Fruit fly (Drosophila melanogaster) whole organism, embryonic: ENCODE results near the gene CG5969.

ENCODE experiments used
- CG1024 ChIP-seq: fragments of 200-800 bp; sonication (Bioruptor generic); IDR thresholded peaks from 2 replicates; pipeline ENCODE4 v1.3.6; 2022; ENCODE audit warnings: missing biosample characterization, missing genetic modification characterization
- CG10431 ChIP-seq: fragments of 200-800 bp; sonication (Bioruptor generic); optimal IDR thresholded peaks from 3 replicates; lab custom pipeline; 2018; ENCODE audit warnings: missing biosample characterization, mild to moderate bottlenecking, missing genetic modification characterization
- CG10543 ChIP-seq: fragments of 200-800 bp; sonication (Bioruptor generic); optimal IDR thresholded peaks from 3 replicates; lab custom pipeline; 2017; ENCODE audit warnings: missing biosample characterization, mild to moderate bottlenecking, missing genetic modification characterization, moderate library complexity
- CG12219 ChIP-seq: fragments of 200-800 bp; sonication (Bioruptor generic); optimal IDR thresholded peaks from 3 replicates; lab custom pipeline; 2018; ENCODE audit warnings: missing biosample characterization, mild to moderate bottlenecking, missing genetic modification characterization
- CG13424 ChIP-seq: fragments of 200-800 bp; sonication (Bioruptor generic); optimal IDR thresholded peaks from 2 replicates; lab custom pipeline; 2019; ENCODE audit warnings: missing biosample characterization, mild to moderate bottlenecking, missing genetic modification characterization, moderate library complexity
- CG14441 ChIP-seq: fragments of 200-800 bp; sonication (Bioruptor generic); IDR thresholded peaks from 2 replicates; pipeline ENCODE4 v1.3.6; 2022; ENCODE audit warnings: missing biosample characterization, missing genetic modification characterization
- CG17612 ChIP-seq: fragments of 200-800 bp; sonication (Bioruptor generic); IDR thresholded peaks from 2 replicates; pipeline ENCODE4 v1.3.6; 2022; ENCODE audit warnings: missing biosample characterization, missing genetic modification characterization
- CG18599 ChIP-seq: fragments of 200-800 bp; sonication (Bioruptor generic); optimal IDR thresholded peaks from 3 replicates; lab custom pipeline; 2017; ENCODE audit warnings: missing biosample characterization, missing genetic modification characterization, mild to moderate bottlenecking, moderate library complexity, missing genetic modification reagents
- CG31224 ChIP-seq: fragments of 200-800 bp; sonication (Bioruptor generic); IDR thresholded peaks from 2 replicates; pipeline ENCODE4 v1.3.6; 2022; ENCODE audit warnings: missing biosample characterization, missing genetic modification characterization
- CG34422 ChIP-seq: fragments of 200-800 bp; sonication (Bioruptor generic); IDR thresholded peaks from 3 replicates; pipeline ENCODE4 v1.3.6; 2022; ENCODE audit warnings: missing biosample characterization, missing genetic modification characterization
- CG3995 ChIP-seq: fragments of 200-800 bp; sonication (Bioruptor generic); optimal IDR thresholded peaks from 3 replicates; lab custom pipeline; 2016; ENCODE audit warnings: missing biosample characterization, missing genetic modification characterization
- CG4328 ChIP-seq: fragments of 200-800 bp; sonication (Bioruptor generic); optimal IDR thresholded peaks from 3 replicates; lab custom pipeline; 2017; ENCODE audit warnings: missing biosample characterization, missing genetic modification reagents, missing genetic modification characterization
- CG6254 ChIP-seq: fragments of 200-800 bp; sonication (Bioruptor generic); optimal IDR thresholded peaks from 3 replicates; lab custom pipeline; 2017; ENCODE audit warnings: mild to moderate bottlenecking, missing biosample characterization, missing genetic modification reagents, missing genetic modification characterization
- CG9609 ChIP-seq: fragments of 200-800 bp; sonication (Bioruptor generic); optimal IDR thresholded peaks from 3 replicates; lab custom pipeline; 2016; ENCODE audit warnings: missing biosample characterization, missing genetic modification characterization
- CG9797 ChIP-seq: fragments of 200-800 bp; sonication (Bioruptor generic); optimal IDR thresholded peaks from 3 replicates; lab custom pipeline; 2018; ENCODE audit warnings: missing biosample characterization, mild to moderate bottlenecking, missing genetic modification characterization
- Dbx ChIP-seq: fragments of 200-800 bp; sonication (Bioruptor generic); IDR thresholded peaks from 3 replicates; pipeline ENCODE4 v1.3.6; 2022; ENCODE audit warnings: missing biosample characterization, missing genetic modification characterization
- Doc2 ChIP-seq: fragments of 200-800 bp; sonication (Bioruptor generic); IDR thresholded peaks from 2 replicates; pipeline ENCODE4 v1.3.6; 2022; ENCODE audit warnings: missing biosample characterization, missing genetic modification characterization
- H2.0 ChIP-seq: fragments of 200-800 bp; sonication (Bioruptor generic); IDR thresholded peaks from 2 replicates; pipeline ENCODE4 v1.3.6; 2022; ENCODE audit warnings: missing biosample characterization, missing genetic modification characterization
- Hr39 ChIP-seq: fragments of >200 bp; optimal IDR thresholded peaks from 2 replicates; lab custom pipeline; 2017
- Mad ChIP-seq: fragments of 200-800 bp; sonication (Bioruptor generic); optimal IDR thresholded peaks from 2 replicates; lab custom pipeline; 2016; ENCODE audit warnings: missing biosample characterization, missing genetic modification characterization
- NC2β ChIP-seq: fragments of 200-800 bp; sonication (Bioruptor generic); optimal IDR thresholded peaks from 2 replicates; lab custom pipeline; 2016; ENCODE audit warnings: missing biosample characterization, missing genetic modification characterization
- Oaz ChIP-seq: fragments of 200-800 bp; sonication (Bioruptor generic); IDR thresholded peaks from 2 replicates; pipeline ENCODE4 v1.3.6; 2022; ENCODE audit warnings: missing biosample characterization, missing genetic modification characterization
- Optix ChIP-seq: fragments of 200-800 bp; sonication (Bioruptor generic); IDR thresholded peaks from 3 replicates; pipeline ENCODE4 v1.3.6; 2022; ENCODE audit warnings: missing biosample characterization, missing genetic modification characterization
- Pdp1 ChIP-seq, 2 experiments: fragments of 200-800 bp; sonication (Bioruptor generic); optimal IDR thresholded peaks; 3 replicates each; lab custom pipeline; 2016; ENCODE audit warnings: missing biosample characterization in 2 of 2, missing genetic modification characterization in 2 of 2, mild to moderate bottlenecking in 1 of 2, moderate library complexity in 1 of 2
- Rfx ChIP-seq: fragments of 200-800 bp; sonication (Bioruptor generic); IDR thresholded peaks from 2 replicates; pipeline ENCODE4 v1.3.6; 2022; ENCODE audit warnings: missing biosample characterization, missing genetic modification characterization
- Sin3A ChIP-seq: fragments of >200 bp; optimal IDR thresholded peaks from 2 replicates; lab custom pipeline; 2018
- YL-1 ChIP-seq: fragments of 200-800 bp; sonication (Bioruptor generic); optimal IDR thresholded peaks from 3 replicates; lab custom pipeline; 2017; ENCODE audit warnings: missing biosample characterization, mild to moderate bottlenecking, missing genetic modification characterization
- al ChIP-seq: fragments of 200-800 bp; sonication (Bioruptor generic); IDR thresholded peaks from 2 replicates; pipeline ENCODE4 v1.3.6; 2022; ENCODE audit warnings: missing biosample characterization, missing genetic modification characterization
- amos ChIP-seq: fragments of 200-800 bp; sonication (Bioruptor generic); IDR thresholded peaks from 2 replicates; pipeline ENCODE4 v1.3.6; 2022; ENCODE audit warnings: missing biosample characterization, missing genetic modification characterization; ENCODE audit not compliant: partially characterized antibody
- ara ChIP-seq: fragments of 200-800 bp; sonication (Bioruptor generic); IDR thresholded peaks from 2 replicates; pipeline ENCODE4 v1.3.6; 2022; ENCODE audit warnings: missing biosample characterization, missing genetic modification characterization
- chn ChIP-seq: fragments of 200-800 bp; sonication (Bioruptor generic); optimal IDR thresholded peaks from 2 replicates; lab custom pipeline; 2016; ENCODE audit warnings: missing biosample characterization, missing genetic modification characterization
- esg ChIP-seq: fragments of 200-800 bp; sonication (Bioruptor generic); conservative IDR thresholded peaks from 2 replicates; pipeline ENCODE4 v1.3.6; 2022; ENCODE audit warnings: missing biosample characterization, missing genetic modification characterization
- ewg ChIP-seq: fragments of 200-800 bp; sonication (Bioruptor generic); optimal IDR thresholded peaks from 3 replicates; lab custom pipeline; 2017; ENCODE audit warnings: mild to moderate bottlenecking, missing biosample characterization, missing genetic modification reagents, missing genetic modification characterization
- fd96Cb ChIP-seq: fragments of 200-800 bp; sonication (Bioruptor generic); optimal IDR thresholded peaks from 2 replicates; lab custom pipeline; 2018; ENCODE audit warnings: missing biosample characterization, mild to moderate bottlenecking, missing genetic modification characterization, moderate library complexity
- fu2 ChIP-seq: fragments of 200-800 bp; sonication (Bioruptor generic); optimal IDR thresholded peaks from 2 replicates; lab custom pipeline; 2016; ENCODE audit warnings: missing biosample characterization, missing genetic modification characterization
- grn ChIP-seq: fragments of 200-800 bp; sonication (Bioruptor generic); optimal IDR thresholded peaks from 3 replicates; lab custom pipeline; 2017; ENCODE audit warnings: missing biosample characterization, missing genetic modification characterization
- hkb ChIP-seq, 2 experiments: fragments of 200-800 bp in 1 of 2; fragments of >200 bp in 1 of 2; sonication (Bioruptor generic) in 1 of 2; IDR thresholded peaks in 1 of 2; optimal IDR thresholded peaks in 1 of 2; 2 replicates each; pipeline versions ENCODE4 v1.3.6 to Lab custom; 2017 to 2022; ENCODE audit warnings: missing biosample characterization in 1 of 2, missing genetic modification characterization in 1 of 2
- mam ChIP-seq: fragments of 200-800 bp; sonication (Bioruptor generic); optimal IDR thresholded peaks from 3 replicates; lab custom pipeline; 2016; ENCODE audit warnings: missing biosample characterization, missing genetic modification characterization
- nerfin-2 ChIP-seq: fragments of 200-800 bp; sonication (Bioruptor generic); IDR thresholded peaks from 2 replicates; pipeline ENCODE4 v1.3.6; 2022; ENCODE audit warnings: missing biosample characterization, missing genetic modification characterization; ENCODE audit not compliant: partially characterized antibody
- psq ChIP-seq: fragments of 200-800 bp; sonication (Bioruptor generic); optimal IDR thresholded peaks from 2 replicates; lab custom pipeline; 2017; ENCODE audit warnings: missing biosample characterization, missing genetic modification characterization
- ro ChIP-seq: fragments of 200-800 bp; sonication (Bioruptor generic); IDR thresholded peaks from 2 replicates; pipeline ENCODE4 v1.3.6; 2022; ENCODE audit warnings: missing biosample characterization, missing genetic modification characterization
- so ChIP-seq: fragments of 200-800 bp; sonication (Bioruptor generic); IDR thresholded peaks from 3 replicates; pipeline ENCODE4 v1.3.6; 2022; ENCODE audit warnings: missing biosample characterization, missing genetic modification characterization
- sob ChIP-seq: fragments of 200-800 bp; sonication (Bioruptor generic); IDR thresholded peaks from 2 replicates; pipeline ENCODE4 v1.3.6; 2022; ENCODE audit warnings: missing biosample characterization, missing genetic modification characterization
- tio ChIP-seq: fragments of 200-800 bp; sonication (Bioruptor generic); optimal IDR thresholded peaks from 2 replicates; lab custom pipeline; 2017; ENCODE audit warnings: missing biosample characterization, missing genetic modification characterization, inconsistent platforms
- trem ChIP-seq: fragments of 200-800 bp; optimal IDR thresholded peaks from 3 replicates; lab custom pipeline; 2019; ENCODE audit warnings: missing biosample characterization, mild to moderate bottlenecking, missing genetic modification characterization, moderate library complexity
- unpg ChIP-seq: fragments of 200-800 bp; sonication (Bioruptor generic); optimal IDR thresholded peaks from 3 replicates; lab custom pipeline; 2018; ENCODE audit warnings: missing biosample characterization, mild to moderate bottlenecking, missing genetic modification characterization, moderate library complexity
- vnd ChIP-seq: fragments of 200-800 bp; sonication (Bioruptor generic); IDR thresholded peaks from 3 replicates; pipeline ENCODE4 v1.3.6; 2022; ENCODE audit warnings: missing biosample characterization, missing genetic modification characterization; ENCODE audit not compliant: partially characterized antibody
- zf30C ChIP-seq: fragments of 200-800 bp; sonication (Bioruptor generic); optimal IDR thresholded peaks from 3 replicates; lab custom pipeline; 2018; ENCODE audit warnings: missing biosample characterization, mild to moderate bottlenecking, missing genetic modification characterization
- zfh1 ChIP-seq: fragments of 200-800 bp; sonication (Bioruptor generic); IDR thresholded peaks from 3 replicates; pipeline ENCODE4 v1.3.6; 2022; ENCODE audit warnings: missing biosample characterization, missing genetic modification characterization

Gene CG5969

dm6 chr3L:20441632-20442469 lies 31.7 kb upstream of the CG5969 start, which contains the start of gene CG5910 (continued):
- TF ChIP-seq sob (GFP tag; lab: Robert Waterston, UW) (peak; percentile 77), Rfx (GFP tag; lab: Robert Waterston, UW) (peak; percentile 75), Mad (GFP tag; lab: Kevin White, UChicago) (no peak), al (GFP tag; lab: Robert Waterston, UW) (peak; percentile 74), fd96Cb (peak; percentile 92), CG31224 (GFP tag; lab: Robert Waterston, UW) (peak; percentile 66), mam (GFP tag; lab: Kevin White, UChicago) (peak; percentile 53), CG10543 (GFP tag; lab: Kevin White, UChicago) (peak; percentile 86), Doc2 (GFP tag; lab: Robert Waterston, UW) (no peak), CG4328 (GFP tag; lab: Kevin White, UChicago) (peak; percentile 81), Pdp1 (GFP tag; optimal IDR thresholded peaks at IDR 0.05; lab: Kevin White, UChicago) (peak; percentile 3 to 35), so (GFP tag; lab: Robert Waterston, UW) (peak; percentile 76), YL-1 (GFP tag; lab: Kevin White, UChicago) (peak; percentile 64), Oaz (GFP tag; lab: Robert Waterston, UW) (peak; percentile 50; the same call in 1 of the 2 replicates), zf30C (GFP tag; lab: Kevin White, UChicago) (peak; percentile 87), CG1024 (GFP tag; lab: Robert Waterston, UW) (peak; percentile 66), CG13424 (tag; lab: Kevin White, UChicago) (peak; percentile 94), tio (GFP tag; lab: Kevin White, UChicago) (no peak), nerfin-2 (GFP tag; lab: Robert Waterston, UW) (no peak), amos (GFP tag; lab: Robert Waterston, UW) (no peak), CG3995 (no peak), NC2β (GFP tag; lab: Kevin White, UChicago) (no peak), CG14441 (GFP tag; lab: Robert Waterston, UW) (peak; percentile 72), fu2 (peak; percentile 4), Optix (GFP tag; lab: Robert Waterston, UW) (no peak), esg (peak; percentile 70), CG18599 (peak; percentile 96), unpg (GFP tag; lab: Kevin White, UChicago) (peak; percentile 90), chn (GFP tag; lab: Kevin White, UChicago) (no peak), psq (peak; percentile 48), Dbx (peak; percentile 88), CG9609 (GFP tag; lab: Kevin White, UChicago) (no peak), ara (0 out of 2 replicates have a peak, but pooled peaks have one; percentile 33), CG10431 (GFP tag; lab: Kevin White, UChicago) (peak; percentile 67), vnd (GFP tag; lab: Robert Waterston, UW) (no peak), CG12219 (peak; percentile 77), CG6254 (GFP tag; lab: Kevin White, UChicago) (peak; percentile 87), H2.0 (GFP tag; lab: Robert Waterston, UW) (peak; percentile 64), zfh1 (peak; percentile 70), CG34422 (GFP tag; lab: Robert Waterston, UW) (peak; percentile 24; the same call in 1 of the 3 replicates), hkb (optimal IDR thresholded peaks at IDR 0.05; lab: Kevin White, UChicago) (no peak), hkb (GFP tag; IDR thresholded peaks at IDR 0.05; lab: Robert Waterston, UW) (peak; percentile 84), trem (tag; lab: Kevin White, UChicago) (peak; percentile 89), grn (GFP tag; lab: Kevin White, UChicago) (no peak), CG17612 (GFP tag; lab: Robert Waterston, UW) (peak; percentile 50; the same call in 1 of the 2 replicates), Sin3A (lab: Kevin White, UChicago) (no peak), ro (GFP tag; lab: Robert Waterston, UW) (peak; percentile 68; the same call in 1 of the 2 replicates), Hr39 (lab: Kevin White, UChicago) (no peak), CG9797 (GFP tag; lab: Kevin White, UChicago) (no peak), ewg (peak; percentile 69)
